Worm (Caenorhabditis elegans) whole organism, young adult: Measurements from ENCODE around the gene lron-14.

Source experiments
- D2030.7 ChIP-seq: fragments of 200-800 bp; sonication (Bioruptor generic); IDR thresholded peaks from 2 replicates; pipeline ENCODE4 v1.3.6; 2022; ENCODE audit warnings: missing genetic modification reagents, missing genetic modification characterization, missing compliant biosample characterization
- ceh-91 ChIP-seq: fragments of 200-800 bp; sonication (Bioruptor generic); IDR thresholded peaks from 2 replicates; pipeline ENCODE4 v1.3.6; 2022; ENCODE audit warnings: missing genetic modification reagents, missing genetic modification characterization, missing compliant biosample characterization
- fkh-3 ChIP-seq: sonication (generic microtip); optimal IDR thresholded peaks from 2 replicates; lab custom pipeline; 2016; ENCODE audit warnings: mild to moderate bottlenecking, missing genetic modification characterization, missing compliant biosample characterization
- nfya-1 ChIP-seq: sonication (generic microtip); optimal IDR thresholded peaks from 2 replicates; lab custom pipeline; 2017; ENCODE audit warnings: antibody characterized with exemption, missing compliant biosample characterization, missing genetic modification characterization, borderline replicate concordance; ENCODE audit not compliant: insufficient read depth
- rpc-1 ChIP-seq, 2 experiments: fragments of 150-350 bp in 1 of 2; sonication (generic microtip) in 1 of 2; optimal IDR thresholded peaks; 2 replicates each; lab custom pipeline; 2014 to 2018; ENCODE audit warnings: missing biosample characterization in 1 of 2, missing genetic modification characterization in 1 of 2, missing genetic modification reagents in 1 of 2, missing genotype in 1 of 2
- sea-2 ChIP-seq: fragments of 200-800 bp; sonication (Bioruptor generic); IDR thresholded peaks from 2 replicates; pipeline ENCODE4 v1.3.6; 2022; ENCODE audit warnings: missing genetic modification characterization, missing compliant biosample characterization

DNA sequence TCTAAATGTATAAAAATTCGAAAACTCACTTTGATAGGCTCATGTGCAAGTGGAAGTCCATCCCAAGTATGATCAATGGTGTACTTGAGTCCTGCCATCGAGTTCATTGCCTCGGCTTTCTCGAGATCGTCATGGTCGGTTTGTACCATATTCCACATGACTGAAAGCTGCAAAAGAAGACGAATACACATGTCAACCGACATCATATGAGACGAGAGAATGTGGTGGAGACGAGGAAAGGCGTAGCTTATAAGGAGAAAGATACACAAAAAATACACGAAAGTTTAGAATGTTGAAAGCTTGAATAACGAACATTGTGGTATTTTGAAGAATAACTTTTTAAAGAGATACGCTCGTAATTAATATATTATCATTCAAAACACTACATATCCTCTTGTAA is 53.6 kb downstream of the lron-14 start, which contains the start of gene C33A12.3:
- TF ChIP-seq fkh-3 (tag; lab: Kevin White, UChicago) (no peak), ceh-91 (GFP tag; lab: Robert Waterston, UW) (no peak), nfya-1 (no peak), sea-2 (GFP tag; lab: Robert Waterston, UW) (no peak), rpc-1 (optimal IDR thresholded peaks at IDR 0.05; lab: Kevin White, UChicago) (no peak), rpc-1 (tag; optimal IDR thresholded peaks at IDR 0.05; lab: Kevin White, UChicago) (no peak), D2030.7 (GFP tag; lab: Robert Waterston, UW) (no peak)
